Worm (Caenorhabditis elegans) whole organism, early embryonic: Measurements from ENCODE around the gene bli-1.
A peak's percentile ranks its signal among the peaks of the same experiment; 100 is the strongest.

Experiments
- B0310.2 ChIP-seq: sonication (generic microtip); optimal IDR thresholded peaks from 2 replicates; lab custom pipeline; 2016; ENCODE audit warnings: mild to moderate bottlenecking, missing genetic modification characterization, missing compliant biosample characterization
- F13C5.2 ChIP-seq: sonication (generic microtip); optimal IDR thresholded peaks from 2 replicates; lab custom pipeline; 2017; ENCODE audit warnings: mild to moderate bottlenecking, missing genetic modification characterization, inconsistent platforms, missing compliant biosample characterization
- aly-1 ChIP-seq: sonication (generic microtip); optimal IDR thresholded peaks from 2 replicates; lab custom pipeline; 2016; ENCODE audit warnings: missing genetic modification characterization, missing compliant biosample characterization
- ama-1 ChIP-seq: fragments of 150-350 bp; optimal IDR thresholded peaks from 2 replicates; lab custom pipeline; 2014
- ceh-13 ChIP-seq: fragments of 200-800 bp; sonication (Bioruptor generic); optimal IDR thresholded peaks from 2 replicates; lab custom pipeline; 2018; ENCODE audit warnings: mild to moderate bottlenecking, missing genetic modification characterization, missing compliant biosample characterization
- ceh-36 ChIP-seq: sonication (generic microtip); optimal IDR thresholded peaks from 2 replicates; lab custom pipeline; 2016; ENCODE audit warnings: missing genetic modification characterization, inconsistent platforms, missing compliant biosample characterization
- ets-7 ChIP-seq: sonication (generic microtip); optimal IDR thresholded peaks from 2 replicates; lab custom pipeline; 2016; ENCODE audit warnings: missing genotype, missing genetic modification characterization, missing compliant biosample characterization
- flt-1 ChIP-seq: fragments of 200-800 bp; sonication (Bioruptor generic); IDR thresholded peaks from 2 replicates; pipeline ENCODE4 v1.3.6; 2022; ENCODE audit warnings: missing genetic modification characterization, missing compliant biosample characterization
- hmbx-1 ChIP-seq: sonication (generic microtip); optimal IDR thresholded peaks from 2 replicates; lab custom pipeline; 2016; ENCODE audit warnings: mild to moderate bottlenecking, missing genetic modification characterization, missing compliant biosample characterization
- hmg-4 ChIP-seq: fragments of 200-800 bp; sonication (Bioruptor generic); optimal IDR thresholded peaks from 2 replicates; lab custom pipeline; 2018; ENCODE audit warnings: mild to moderate bottlenecking, missing genetic modification characterization, missing compliant biosample characterization
- hnd-1 ChIP-seq: sonication (generic microtip); optimal IDR thresholded peaks from 2 replicates; lab custom pipeline; 2016; ENCODE audit warnings: missing genetic modification characterization, missing compliant biosample characterization
- pes-1 ChIP-seq: fragments of 200-800 bp; sonication (Bioruptor generic); IDR thresholded peaks from 2 replicates; pipeline ENCODE4 v1.3.6; 2022; ENCODE audit warnings: missing genetic modification reagents, missing genetic modification characterization, missing compliant biosample characterization
- sea-1 ChIP-seq: fragments of 200-800 bp; sonication (Bioruptor generic); conservative IDR thresholded peaks from 2 replicates; pipeline ENCODE4 v1.3.6; 2022; ENCODE audit warnings: missing genetic modification characterization, missing compliant biosample characterization
- tbx-37 ChIP-seq: fragments of 200-800 bp; sonication (Bioruptor generic); conservative IDR thresholded peaks from 2 replicates; pipeline ENCODE4 v1.3.6; 2022; ENCODE audit warnings: missing genetic modification reagents, missing genetic modification characterization, missing compliant biosample characterization

DNA sequence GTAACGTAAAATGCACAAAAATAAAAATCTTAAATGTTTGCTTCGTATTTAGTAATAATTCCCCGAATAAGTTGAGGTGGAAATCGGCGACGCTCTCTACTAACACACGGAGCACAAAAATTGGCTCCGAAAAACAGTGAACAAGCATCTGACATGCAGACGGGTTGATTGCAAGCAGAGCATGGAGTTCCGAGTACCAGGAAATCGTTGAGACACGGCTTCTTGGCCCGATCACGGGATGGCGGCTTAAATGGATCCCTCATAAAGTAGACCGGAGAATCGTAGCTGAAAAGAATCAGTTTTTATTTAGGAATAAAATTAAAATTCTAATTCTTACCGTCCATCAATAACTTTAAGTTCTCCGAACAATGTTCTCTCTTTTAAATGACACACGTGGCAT is 46.5 kb upstream of the bli-1 start:
- TF ChIP-seq B0310.2 (no peak), ama-1 (lab: Kevin White, UChicago) (peak; percentile 61), hmbx-1 (tag; lab: Kevin White, UChicago) (no peak), hmg-4 (GFP tag; lab: Kevin White, UChicago) (no peak), flt-1 (GFP tag; lab: Robert Waterston, UW) (no peak), pes-1 (no peak), tbx-37 (GFP tag; lab: Robert Waterston, UW) (no peak), ceh-36 (tag; lab: Kevin White, UChicago) (no peak), hnd-1 (no peak), F13C5.2 (no peak), sea-1 (no peak), ceh-13 (GFP tag; lab: Kevin White, UChicago) (no peak), ets-7 (tag; lab: Kevin White, UChicago) (no peak), aly-1 (no peak)
